Fruit fly (Drosophila melanogaster) whole organism: ENCODE results near the gene CG12617.

Experiments used
- Dll ChIP-seq: fragments of >200 bp; optimal IDR thresholded peaks from 2 replicates; lab custom pipeline; 2017
- EcR ChIP-seq, 2 experiments: fragments of >200 bp; optimal IDR thresholded peaks; 2 replicates each; lab custom pipeline; 2017; ENCODE audit warnings: missing biosample characterization in 2 of 2, missing genetic modification characterization in 2 of 2, missing genetic modification reagents in 2 of 2
- psq ChIP-seq: fragments of >200 bp; optimal IDR thresholded peaks from 2 replicates; lab custom pipeline; 2017
- usp ChIP-seq: fragments of >200 bp; optimal IDR thresholded peaks from 2 replicates; lab custom pipeline; 2017; ENCODE audit warnings: missing biosample characterization, missing genetic modification characterization, mixed read lengths

dm6 chr2L:20327375-20327774 is 32.9 kb downstream of the CG12617 start:
- TF ChIP-seq usp (no peak), psq (lab: Kevin White, UChicago) (no peak), Dll (lab: Kevin White, UChicago) (no peak), EcR (GFP tag; optimal IDR thresholded peaks at IDR 0.05; lab: Kevin White, UChicago) (no peak)
